Fruit fly (Drosophila melanogaster) whole organism, embryonic: ENCODE measurements around the gene Muc96D.

Source experiments
- B-H1 ChIP-seq: fragments of 200-800 bp; sonication (Bioruptor generic); IDR thresholded peaks from 3 replicates; pipeline ENCODE4 v1.3.6; 2022; ENCODE audit warnings: missing biosample characterization, missing genetic modification characterization
- Blimp-1 ChIP-seq: fragments of 200-800 bp; sonication (Bioruptor generic); optimal IDR thresholded peaks from 3 replicates; lab custom pipeline; 2018; ENCODE audit warnings: missing biosample characterization, missing genetic modification characterization, mild to moderate bottlenecking, moderate library complexity, missing genetic modification reagents
- CG10267 ChIP-seq: fragments of 200-800 bp; sonication (Bioruptor generic); optimal IDR thresholded peaks from 2 replicates; lab custom pipeline; 2018; ENCODE audit warnings: missing biosample characterization, mild to moderate bottlenecking, missing genetic modification characterization, moderate library complexity
- CG10321 ChIP-seq: fragments of 200-800 bp; sonication (Bioruptor generic); IDR thresholded peaks from 2 replicates; pipeline ENCODE4 v1.3.6; 2022; ENCODE audit warnings: missing biosample characterization, missing genetic modification characterization
- CG11456 ChIP-seq: fragments of 200-800 bp; sonication (Bioruptor generic); IDR thresholded peaks from 3 replicates; pipeline ENCODE4 v1.3.6; 2022; ENCODE audit warnings: missing biosample characterization, missing genetic modification characterization
- CG11695 ChIP-seq: fragments of 200-800 bp; sonication (Bioruptor generic); IDR thresholded peaks from 3 replicates; pipeline ENCODE4 v1.3.6; 2022; ENCODE audit warnings: missing biosample characterization, missing genetic modification characterization
- CG12659 ChIP-seq: fragments of 200-800 bp; sonication (Bioruptor generic); optimal IDR thresholded peaks from 3 replicates; lab custom pipeline; 2017; ENCODE audit warnings: mild to moderate bottlenecking, missing biosample characterization, missing genetic modification reagents, missing genetic modification characterization
- CG14710 ChIP-seq: fragments of 200-800 bp; sonication (Bioruptor generic); optimal IDR thresholded peaks from 3 replicates; lab custom pipeline; 2019; ENCODE audit warnings: missing biosample characterization, mild to moderate bottlenecking, missing genetic modification characterization, moderate library complexity
- CG17912 ChIP-seq: fragments of 200-800 bp; sonication (Bioruptor generic); optimal IDR thresholded peaks from 2 replicates; lab custom pipeline; 2018; ENCODE audit warnings: missing biosample characterization, mild to moderate bottlenecking, missing genetic modification characterization
- CG2129 ChIP-seq: fragments of 200-800 bp; sonication (Bioruptor generic); IDR thresholded peaks from 2 replicates; pipeline ENCODE4 v1.3.6; 2022; ENCODE audit warnings: missing biosample characterization, missing genetic modification characterization; ENCODE audit not compliant: partially characterized antibody
- CG31388 ChIP-seq: fragments of 200-800 bp; sonication (Bioruptor generic); optimal IDR thresholded peaks from 2 replicates; lab custom pipeline; 2016; ENCODE audit warnings: missing biosample characterization, missing genetic modification characterization
- CG33213 ChIP-seq: fragments of 200-800 bp; sonication (Bioruptor generic); optimal IDR thresholded peaks from 3 replicates; lab custom pipeline; 2016; ENCODE audit warnings: missing biosample characterization, missing genetic modification characterization
- CG4424 ChIP-seq: fragments of 200-800 bp; sonication (Bioruptor generic); optimal IDR thresholded peaks from 3 replicates; lab custom pipeline; 2016; ENCODE audit warnings: missing biosample characterization, missing genetic modification characterization
- CG6765 ChIP-seq: fragments of 200-800 bp; sonication (Bioruptor generic); optimal IDR thresholded peaks from 3 replicates; lab custom pipeline; 2017; ENCODE audit warnings: missing biosample characterization, mild to moderate bottlenecking, missing genetic modification characterization
- CG7556 ChIP-seq: fragments of 200-800 bp; sonication (Bioruptor generic); optimal IDR thresholded peaks from 2 replicates; lab custom pipeline; 2017; ENCODE audit warnings: missing biosample characterization, mild to moderate bottlenecking, missing genetic modification characterization
- CG7839 ChIP-seq: fragments of 200-800 bp; sonication (Bioruptor generic); optimal IDR thresholded peaks from 3 replicates; lab custom pipeline; 2018; ENCODE audit warnings: missing biosample characterization, mild to moderate bottlenecking, missing genetic modification characterization, moderate library complexity
- CG8089 ChIP-seq: fragments of 200-800 bp; sonication (Bioruptor generic); optimal IDR thresholded peaks from 3 replicates; lab custom pipeline; 2016; ENCODE audit warnings: missing biosample characterization, missing genetic modification characterization
- CG8388 ChIP-seq: fragments of 200-800 bp; sonication (Bioruptor generic); optimal IDR thresholded peaks from 2 replicates; lab custom pipeline; 2019; ENCODE audit warnings: missing biosample characterization, mild to moderate bottlenecking, missing genetic modification characterization, moderate library complexity
- H2.0 ChIP-seq: fragments of 200-800 bp; sonication (Bioruptor generic); IDR thresholded peaks from 2 replicates; pipeline ENCODE4 v1.3.6; 2022; ENCODE audit warnings: missing biosample characterization, missing genetic modification characterization
- HHEX ChIP-seq: fragments of 200-800 bp; sonication (Bioruptor generic); optimal IDR thresholded peaks from 3 replicates; lab custom pipeline; 2017; ENCODE audit warnings: missing biosample characterization, mild to moderate bottlenecking, missing genetic modification characterization, missing genetic modification reagents
- HLH3B ChIP-seq: fragments of 200-800 bp; sonication (Bioruptor generic); IDR thresholded peaks from 2 replicates; pipeline ENCODE4 v1.3.6; 2022; ENCODE audit warnings: missing biosample characterization, missing genetic modification characterization
- Hsf ChIP-seq: fragments of 200-800 bp; sonication (Bioruptor generic); optimal IDR thresholded peaks from 3 replicates; lab custom pipeline; 2016; ENCODE audit warnings: missing biosample characterization, missing genetic modification characterization
- Lim3 ChIP-seq: fragments of 200-800 bp; sonication (Bioruptor generic); IDR thresholded peaks from 2 replicates; pipeline ENCODE4 v1.3.6; 2022; ENCODE audit warnings: missing biosample characterization, missing genetic modification characterization
- Neu2 ChIP-seq: fragments of 200-800 bp; sonication (Bioruptor generic); optimal IDR thresholded peaks from 3 replicates; lab custom pipeline; 2016; ENCODE audit warnings: missing biosample characterization, missing genetic modification characterization, borderline replicate concordance
- Nf-YB ChIP-seq: fragments of 200-800 bp; sonication (Bioruptor generic); optimal IDR thresholded peaks from 3 replicates; lab custom pipeline; 2019; ENCODE audit warnings: missing biosample characterization, mild to moderate bottlenecking, missing genetic modification characterization, moderate library complexity
- Rfx ChIP-seq: fragments of 200-800 bp; sonication (Bioruptor generic); IDR thresholded peaks from 2 replicates; pipeline ENCODE4 v1.3.6; 2022; ENCODE audit warnings: missing biosample characterization, missing genetic modification characterization
- Side ChIP-seq: fragments of 200-800 bp; sonication (Bioruptor generic); optimal IDR thresholded peaks from 2 replicates; lab custom pipeline; 2016; ENCODE audit warnings: missing biosample characterization, missing genetic modification characterization
- Sry-δ ChIP-seq: fragments of 200-800 bp; sonication (Bioruptor generic); optimal IDR thresholded peaks from 2 replicates; lab custom pipeline; 2016; ENCODE audit warnings: missing biosample characterization, missing genetic modification characterization
- Xbp1 ChIP-seq: fragments of 200-800 bp; sonication (Bioruptor generic); optimal IDR thresholded peaks from 3 replicates; lab custom pipeline; 2016; ENCODE audit warnings: missing biosample characterization, mild to moderate bottlenecking, missing genetic modification characterization
- abd-A ChIP-seq: fragments of 200-800 bp; sonication (Bioruptor generic); optimal IDR thresholded peaks from 3 replicates; lab custom pipeline; 2019; ENCODE audit warnings: missing biosample characterization, mild to moderate bottlenecking, missing genetic modification characterization, moderate library complexity
- chinmo ChIP-seq: fragments of 200-800 bp; sonication (Bioruptor generic); IDR thresholded peaks from 4 replicates; pipeline ENCODE4 v1.3.6; 2022; ENCODE audit warnings: missing biosample characterization, missing genetic modification characterization; ENCODE audit not compliant: partially characterized antibody
- ci ChIP-seq: fragments of 200-800 bp; sonication (Bioruptor generic); IDR thresholded peaks from 3 replicates; pipeline ENCODE4 v1.3.6; 2022; ENCODE audit warnings: missing biosample characterization, missing genetic modification characterization
- dpn ChIP-seq, 2 experiments: fragments of 200-800 bp; sonication (Bioruptor generic); optimal IDR thresholded peaks; 3 replicates each; lab custom pipeline; 2016; ENCODE audit warnings: missing biosample characterization in 2 of 2, missing genetic modification characterization in 2 of 2
- fd102C ChIP-seq: fragments of 200-800 bp; sonication (Bioruptor generic); optimal IDR thresholded peaks from 2 replicates; lab custom pipeline; 2018; ENCODE audit warnings: missing biosample characterization, mild to moderate bottlenecking, missing genetic modification characterization, moderate library complexity
- fd3F ChIP-seq: fragments of 200-800 bp; sonication (Bioruptor generic); optimal IDR thresholded peaks from 2 replicates; lab custom pipeline; 2018; ENCODE audit warnings: missing biosample characterization, mild to moderate bottlenecking, missing genetic modification characterization, moderate library complexity
- fu2 ChIP-seq: fragments of 200-800 bp; sonication (Bioruptor generic); optimal IDR thresholded peaks from 2 replicates; lab custom pipeline; 2016; ENCODE audit warnings: missing biosample characterization, missing genetic modification characterization
- hbn ChIP-seq: fragments of 200-800 bp; sonication (Bioruptor generic); IDR thresholded peaks from 2 replicates; pipeline ENCODE4 v1.3.6; 2022; ENCODE audit warnings: missing biosample characterization, missing genetic modification characterization; ENCODE audit not compliant: partially characterized antibody
- hkb ChIP-seq, 2 experiments: fragments of 200-800 bp in 1 of 2; fragments of >200 bp in 1 of 2; sonication (Bioruptor generic) in 1 of 2; IDR thresholded peaks in 1 of 2; optimal IDR thresholded peaks in 1 of 2; 2 replicates each; pipeline versions ENCODE4 v1.3.6 to Lab custom; 2017 to 2022; ENCODE audit warnings: missing biosample characterization in 1 of 2, missing genetic modification characterization in 1 of 2
- ken ChIP-seq: fragments of 200-800 bp; sonication (Bioruptor generic); IDR thresholded peaks from 3 replicates; pipeline ENCODE4 v1.3.6; 2022; ENCODE audit warnings: missing biosample characterization, missing genetic modification characterization
- lilli ChIP-seq: fragments of 200-800 bp; sonication (Bioruptor generic); optimal IDR thresholded peaks from 3 replicates; lab custom pipeline; 2016; ENCODE audit warnings: missing biosample characterization, missing genetic modification characterization
- mld ChIP-seq: fragments of 200-800 bp; sonication (Bioruptor generic); IDR thresholded peaks from 3 replicates; pipeline ENCODE4 v1.3.6; 2022; ENCODE audit warnings: missing biosample characterization, missing genetic modification characterization; ENCODE audit not compliant: partially characterized antibody
- nom ChIP-seq: fragments of 200-800 bp; sonication (Bioruptor generic); optimal IDR thresholded peaks from 2 replicates; lab custom pipeline; 2017; ENCODE audit warnings: missing biosample characterization, missing genetic modification characterization, mild to moderate bottlenecking, moderate library complexity, missing genetic modification reagents
- oc ChIP-seq: fragments of 200-800 bp; sonication (Bioruptor generic); optimal IDR thresholded peaks from 2 replicates; lab custom pipeline; 2018; ENCODE audit warnings: missing biosample characterization, mild to moderate bottlenecking, missing genetic modification characterization, moderate library complexity
- pan ChIP-seq, 4 experiments: fragments of >200 bp in 3 of 4; fragments of 200-800 bp in 1 of 4; sonication (Bioruptor generic) in 1 of 4; optimal IDR thresholded peaks in 3 of 4; IDR thresholded peaks in 1 of 4; 2 replicates each; pipeline versions ENCODE4 v1.3.6 to Lab custom; 2017 to 2022; ENCODE audit warnings: missing biosample characterization in 2 of 4, missing genetic modification characterization in 2 of 4, mixed read lengths in 1 of 4
- psq ChIP-seq: fragments of 200-800 bp; sonication (Bioruptor generic); optimal IDR thresholded peaks from 2 replicates; lab custom pipeline; 2017; ENCODE audit warnings: missing biosample characterization, missing genetic modification characterization
- run ChIP-seq: fragments of 200-800 bp; sonication (Bioruptor generic); optimal IDR thresholded peaks from 3 replicates; lab custom pipeline; 2018; ENCODE audit warnings: missing biosample characterization, mild to moderate bottlenecking, missing genetic modification characterization
- sens ChIP-seq: fragments of 200-800 bp; sonication (Bioruptor generic); peaks from one replicate; lab custom pipeline; 2016; ENCODE audit warnings: missing biosample characterization, missing genetic modification characterization
- tin ChIP-seq: fragments of 200-800 bp; sonication (Bioruptor generic); optimal IDR thresholded peaks from 3 replicates; lab custom pipeline; 2016; ENCODE audit warnings: missing biosample characterization, missing genetic modification characterization
- twi ChIP-seq: fragments of 200-800 bp; optimal IDR thresholded peaks from 2 replicates; lab custom pipeline; 2019; ENCODE audit warnings: missing biosample characterization, mild to moderate bottlenecking, missing genetic modification characterization, moderate library complexity
- wek ChIP-seq: fragments of 200-800 bp; sonication (Bioruptor generic); optimal IDR thresholded peaks from 3 replicates; lab custom pipeline; 2018; ENCODE audit warnings: missing biosample characterization, mild to moderate bottlenecking, missing genetic modification characterization, moderate library complexity

Gene Muc96D

dm6 chr3R:25448318-25448717 is 47.9 kb upstream of the Muc96D start:
- TF ChIP-seq Lim3 (GFP tag; lab: Robert Waterston, UW): no peak
- TF ChIP-seq wek (GFP tag; lab: Kevin White, UChicago): no peak
- no peak for TF ChIP-seq fd102C (GFP tag; lab: Kevin White, UChicago)
- TF ChIP-seq ci (GFP tag; lab: Robert Waterston, UW): peak; percentile 40; the same call in 1 of the 3 replicates
- TF ChIP-seq CG10267 (tag; lab: Kevin White, UChicago): no peak
- no peak for TF ChIP-seq CG11695
- TF ChIP-seq hbn: no peak
- TF ChIP-seq pan (optimal IDR thresholded peaks at IDR 0.05; lab: Kevin White, UChicago): no peak
- peak in 1 of 2 experiments; percentile 34 for TF ChIP-seq pan (GFP tag; optimal IDR thresholded peaks at IDR 0.05 in 1 of 2, IDR thresholded peaks at IDR 0.05 in 1 of 2)
- no peak for TF ChIP-seq Blimp-1 (GFP tag; lab: Kevin White, UChicago)
- no peak for TF ChIP-seq CG6765 (GFP tag; lab: Kevin White, UChicago)
- no peak for TF ChIP-seq Nf-YB (GFP tag; lab: Kevin White, UChicago)
- TF ChIP-seq CG33213 (GFP tag; lab: Kevin White, UChicago): no peak
- no peak for TF ChIP-seq lilli (GFP tag; lab: Kevin White, UChicago)
- no peak for TF ChIP-seq oc (tag; lab: Kevin White, UChicago)
- no peak for TF ChIP-seq CG14710 (tag; lab: Kevin White, UChicago)
- TF ChIP-seq CG31388 (GFP tag; lab: Kevin White, UChicago): no peak
- no peak for TF ChIP-seq Rfx
- TF ChIP-seq twi: no peak
- no peak for TF ChIP-seq abd-A (tag; lab: Kevin White, UChicago)
- no peak for TF ChIP-seq mld
- TF ChIP-seq HHEX (GFP tag; lab: Kevin White, UChicago): no peak
- TF ChIP-seq Xbp1 (GFP tag; lab: Kevin White, UChicago): no peak
- no peak for TF ChIP-seq fu2 (GFP tag; lab: Kevin White, UChicago)
- TF ChIP-seq run (tag; lab: Kevin White, UChicago): no peak
- TF ChIP-seq chinmo (GFP tag; lab: Robert Waterston, UW): 0 out of 4 replicates have a peak, but pooled peaks have one; percentile 12
- no peak for TF ChIP-seq CG10321 (GFP tag; lab: Robert Waterston, UW)
- no peak for TF ChIP-seq CG4424 (GFP tag; lab: Kevin White, UChicago)
- TF ChIP-seq CG11456: no peak
- TF ChIP-seq HLH3B: peak; percentile 18; the same call in 1 of the 2 replicates
- TF ChIP-seq CG8388 (GFP tag; lab: Kevin White, UChicago): no peak
- no peak for TF ChIP-seq Sry-δ (GFP tag; lab: Kevin White, UChicago)
- no peak for TF ChIP-seq psq (GFP tag; lab: Kevin White, UChicago)
- TF ChIP-seq nom (GFP tag; lab: Kevin White, UChicago): no peak
- TF ChIP-seq hkb (optimal IDR thresholded peaks at IDR 0.05; lab: Kevin White, UChicago): no peak
- TF ChIP-seq hkb (GFP tag; IDR thresholded peaks at IDR 0.05; lab: Robert Waterston, UW): no peak
- TF ChIP-seq CG12659 (GFP tag; lab: Kevin White, UChicago): no peak
- TF ChIP-seq CG17912 (GFP tag; lab: Kevin White, UChicago): no peak
- peak; percentile 72 for TF ChIP-seq sens (GFP tag; lab: Kevin White, UChicago)
- TF ChIP-seq fd3F (GFP tag; lab: Kevin White, UChicago): no peak
- TF ChIP-seq Neu2: no peak
- TF ChIP-seq CG7556: peak; percentile 11
- TF ChIP-seq B-H1 (GFP tag; lab: Robert Waterston, UW): no peak
- TF ChIP-seq CG2129 (GFP tag; lab: Robert Waterston, UW): no peak
- no peak for TF ChIP-seq H2.0 (GFP tag; lab: Robert Waterston, UW)
- TF ChIP-seq CG7839 (tag; lab: Kevin White, UChicago): no peak
- TF ChIP-seq Hsf (GFP tag; lab: Kevin White, UChicago): no peak
- TF ChIP-seq Side (GFP tag; lab: Kevin White, UChicago): no peak
- TF ChIP-seq CG8089 (GFP tag; lab: Kevin White, UChicago): no peak
- no peak for TF ChIP-seq tin
- peak in 1 of 2 experiments; percentile 9 for TF ChIP-seq dpn (GFP tag; optimal IDR thresholded peaks at IDR 0.05; lab: Kevin White, UChicago)
- no peak for TF ChIP-seq ken
